Worm (Caenorhabditis elegans): Measurements from ENCODE around the gene T10C6.7.
"Not testable (repeated sequence)": the region's sequence is repeated elsewhere in the genome, so short reads cannot be mapped to it uniquely, and the experiment has no call there.

DNA sequence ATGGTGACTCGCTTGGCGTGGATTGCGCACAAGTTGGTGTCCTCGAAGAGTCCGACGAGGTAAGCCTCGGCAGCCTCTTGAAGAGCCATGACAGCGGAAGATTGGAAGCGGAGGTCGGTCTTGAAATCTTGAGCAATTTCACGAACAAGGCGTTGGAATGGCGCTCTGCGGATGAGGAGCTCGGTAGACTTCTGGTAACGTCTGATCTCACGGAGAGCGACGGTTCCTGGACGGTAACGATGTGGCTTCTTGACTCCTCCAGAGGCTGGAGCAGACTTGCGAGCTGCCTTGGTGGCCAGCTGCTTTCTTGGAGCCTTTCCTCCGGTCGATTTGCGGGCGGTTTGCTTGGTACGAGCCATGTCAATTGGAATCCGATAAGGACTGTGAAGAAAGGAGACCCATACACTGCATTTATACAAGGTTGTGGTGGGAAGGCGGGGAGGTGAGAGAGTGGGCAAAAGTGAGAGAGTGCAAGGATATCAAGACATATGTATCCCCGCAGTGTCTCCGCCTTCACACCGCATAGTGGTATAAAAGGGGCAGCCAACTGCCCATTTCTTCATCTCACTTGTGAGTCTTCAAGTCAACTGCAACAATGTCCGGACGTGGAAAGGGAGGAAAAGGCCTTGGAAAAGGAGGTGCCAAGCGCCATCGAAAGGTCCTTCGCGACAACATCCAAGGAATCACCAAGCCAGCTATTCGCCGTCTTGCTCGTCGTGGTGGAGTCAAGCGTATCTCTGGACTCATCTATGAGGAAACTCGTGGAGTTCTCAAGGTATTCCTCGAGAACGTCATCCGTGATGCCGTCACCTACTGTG is 10.6 kb upstream of the T10C6.7 start, which contains the start of the genes his-2 and his-1:
- TF ChIP-seq aly-2 (tag; optimal IDR thresholded peaks at IDR 0.05); ama-1 (optimal IDR thresholded peaks at IDR 0.05); nhr-12 (tag; optimal IDR thresholded peaks at IDR 0.05); snpc-4 (tag; optimal IDR thresholded peaks at IDR 0.05); nhr-237 (tag; optimal IDR thresholded peaks at IDR 0.05); skn-1 (tag; optimal IDR thresholded peaks at IDR 0.05): not testable (repeated sequence)
